Fruit fly (Drosophila melanogaster) whole organism, wandering third instar larva: Measurements from ENCODE around the gene GstT4.

Source experiments
- Abd-B ChIP-seq: fragments of >200 bp; optimal IDR thresholded peaks from 2 replicates; lab custom pipeline; 2017; ENCODE audit warnings: missing biosample characterization, missing genetic modification characterization
- CG9705 ChIP-seq: fragments of 200-800 bp; sonication (Bioruptor generic); optimal IDR thresholded peaks from 2 replicates; lab custom pipeline; 2018; ENCODE audit warnings: missing biosample characterization, mild to moderate bottlenecking, missing genetic modification characterization
- CrebA ChIP-seq: fragments of 200-800 bp; sonication (Bioruptor generic); optimal IDR thresholded peaks from 2 replicates; lab custom pipeline; 2016; ENCODE audit warnings: missing biosample characterization, mild to moderate bottlenecking, missing genetic modification characterization, borderline replicate concordance
- Dfd ChIP-seq: fragments of >200 bp; optimal IDR thresholded peaks from 2 replicates; lab custom pipeline; 2017; ENCODE audit warnings: missing biosample characterization, missing genetic modification characterization
- GATAd ChIP-seq: sonication (Bioruptor generic); optimal IDR thresholded peaks from 2 replicates; lab custom pipeline; 2016; ENCODE audit warnings: missing biosample characterization, missing genetic modification characterization
- HLH106 ChIP-seq: fragments of 200-800 bp; optimal IDR thresholded peaks from 3 replicates; lab custom pipeline; 2019; ENCODE audit warnings: missing biosample characterization, mild to moderate bottlenecking, missing genetic modification characterization, moderate library complexity
- Hnf4 ChIP-seq: fragments of 200-800 bp; sonication (Bioruptor generic); optimal IDR thresholded peaks from 2 replicates; lab custom pipeline; 2016; ENCODE audit warnings: missing biosample characterization, mild to moderate bottlenecking, missing genetic modification characterization
- Hr78 ChIP-seq: fragments of >200 bp; optimal IDR thresholded peaks from 2 replicates; lab custom pipeline; 2017; ENCODE audit warnings: missing biosample characterization, missing genetic modification characterization
- Hr83 ChIP-seq: fragments of 200-300 bp; sonication (Bioruptor generic); optimal IDR thresholded peaks from 2 replicates; lab custom pipeline; 2016; ENCODE audit warnings: missing biosample characterization, mild to moderate bottlenecking, missing genetic modification characterization, moderate library complexity; ENCODE audit not compliant: poor library complexity, severe bottlenecking
- Jra ChIP-seq: sonication (Bioruptor generic); optimal IDR thresholded peaks from 2 replicates; lab custom pipeline; 2016; ENCODE audit warnings: missing biosample characterization, missing genetic modification characterization
- Mio ChIP-seq: sonication (Bioruptor generic); optimal IDR thresholded peaks from 2 replicates; lab custom pipeline; 2016; ENCODE audit warnings: missing biosample characterization, missing genetic modification characterization
- Myc ChIP-seq: fragments of >200 bp; optimal IDR thresholded peaks from 2 replicates; lab custom pipeline; 2017
- OdsH ChIP-seq: fragments of 200-800 bp; sonication (Bioruptor generic); optimal IDR thresholded peaks from 2 replicates; lab custom pipeline; 2016; ENCODE audit warnings: missing biosample characterization, mild to moderate bottlenecking, missing genetic modification characterization
- Rel ChIP-seq, 2 experiments: fragments of 200-800 bp; sonication (Bioruptor generic) in 1 of 2; optimal IDR thresholded peaks; 2 replicates in 1 of 2; 3 replicates in 1 of 2; lab custom pipeline; 2016 to 2019; ENCODE audit warnings: mild to moderate bottlenecking in 2 of 2, missing biosample characterization in 2 of 2, missing genetic modification characterization in 2 of 2, moderate library complexity in 1 of 2
- Sp1 ChIP-seq: fragments of 200-800 bp; sonication (Bioruptor generic); optimal IDR thresholded peaks from 3 replicates; lab custom pipeline; 2019; ENCODE audit warnings: missing biosample characterization, mild to moderate bottlenecking, missing genetic modification characterization, moderate library complexity
- Vsx2 ChIP-seq: fragments of 200-300, 225-300 bp; sonication (Bioruptor generic); optimal IDR thresholded peaks from 2 replicates; lab custom pipeline; 2018; ENCODE audit warnings: missing biosample characterization, missing genetic modification characterization; ENCODE audit not compliant: partially characterized antibody
- br ChIP-seq: fragments of 200-800 bp; sonication (Bioruptor generic); optimal IDR thresholded peaks from 2 replicates; lab custom pipeline; 2016; ENCODE audit warnings: missing biosample characterization, missing genetic modification characterization
- dmrt93B ChIP-seq: fragments of 200-800 bp; sonication (Bioruptor generic); optimal IDR thresholded peaks from 2 replicates; lab custom pipeline; 2018; ENCODE audit warnings: missing biosample characterization, mild to moderate bottlenecking, missing genetic modification characterization
- dsf ChIP-seq: sonication (Bioruptor generic); optimal IDR thresholded peaks from 2 replicates; lab custom pipeline; 2016; ENCODE audit warnings: missing biosample characterization, missing genetic modification characterization, borderline replicate concordance
- ey ChIP-seq: fragments of 200-800 bp; sonication (Bioruptor generic); optimal IDR thresholded peaks from 2 replicates; lab custom pipeline; 2016; ENCODE audit warnings: missing biosample characterization, missing genetic modification characterization
- foxo ChIP-seq, 2 experiments: fragments of 200-800 bp; sonication (Bioruptor generic); optimal IDR thresholded peaks; 2 replicates in 1 of 2; 3 replicates in 1 of 2; lab custom pipeline; 2016 to 2017; ENCODE audit warnings: missing biosample characterization in 2 of 2, missing genetic modification characterization in 2 of 2
- jim ChIP-seq: fragments of 175-275, 200-325 bp; sonication (Bioruptor generic); optimal IDR thresholded peaks from 2 replicates; lab custom pipeline; 2016; ENCODE audit warnings: missing biosample characterization, mild to moderate bottlenecking, missing genetic modification characterization
- pan ChIP-seq: fragments of >200 bp; optimal IDR thresholded peaks from 2 replicates; lab custom pipeline; 2017
- psq ChIP-seq: fragments of 200-800 bp; sonication (Bioruptor generic); optimal IDR thresholded peaks from 3 replicates; lab custom pipeline; 2017; ENCODE audit warnings: missing biosample characterization, mild to moderate bottlenecking, missing genetic modification characterization, moderate library complexity
- rgr ChIP-seq: fragments of 200-800 bp; sonication (Bioruptor generic); optimal IDR thresholded peaks from 3 replicates; lab custom pipeline; 2016; ENCODE audit warnings: missing biosample characterization, mild to moderate bottlenecking, missing genetic modification characterization
- sage ChIP-seq: fragments of 200-800 bp; sonication (Bioruptor generic); optimal IDR thresholded peaks from 2 replicates; lab custom pipeline; 2016; ENCODE audit warnings: missing biosample characterization, mild to moderate bottlenecking, missing genetic modification characterization
- sv ChIP-seq: fragments of 200-800 bp; sonication (Bioruptor generic); optimal IDR thresholded peaks from 3 replicates; lab custom pipeline; 2016; ENCODE audit warnings: missing biosample characterization, missing genetic modification characterization
- tai ChIP-seq: sonication (Bioruptor generic); optimal IDR thresholded peaks from 2 replicates; lab custom pipeline; 2016; ENCODE audit warnings: missing biosample characterization, missing genetic modification characterization

The GstT4 gene

DNA sequence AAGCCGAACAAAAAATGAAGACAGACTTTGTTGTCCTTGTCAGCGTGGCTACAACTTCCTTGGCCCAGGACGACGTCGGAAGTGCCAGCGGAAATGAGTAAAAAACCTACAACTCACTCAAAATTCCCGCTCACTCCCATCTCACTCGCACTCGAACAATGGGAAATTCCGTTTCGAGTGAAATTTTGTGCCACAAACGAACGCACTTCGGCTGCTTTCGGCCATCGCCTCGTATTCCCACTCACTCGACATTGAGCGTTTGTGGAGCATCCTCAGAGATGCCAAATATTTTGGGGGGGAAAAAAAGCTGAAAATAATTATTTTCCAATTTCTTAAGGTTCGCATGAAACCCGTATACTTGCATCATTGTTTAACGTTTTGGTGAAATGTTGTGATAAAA lies 40.1 kb downstream of the GstT4 start:
- TF ChIP-seq tai (no peak), ey (GFP tag; lab: Kevin White, UChicago) (no peak), dmrt93B (GFP tag; lab: Kevin White, UChicago) (no peak), pan (lab: Kevin White, UChicago) (no peak), Hr83 (GFP tag; lab: Kevin White, UChicago) (no peak), GATAd (no peak), sage (GFP tag; lab: Kevin White, UChicago) (no peak), OdsH (no peak), jim (no peak), Myc (no peak), Abd-B (GFP tag; lab: Kevin White, UChicago) (no peak)

- TF ChIP-seq foxo (GFP tag; optimal IDR thresholded peaks at IDR 0.05; lab: Kevin White, UChicago), result no peak
- TF ChIP-seq tai, result no peak
- no peak for TF ChIP-seq HLH106 (tag; lab: Kevin White, UChicago)
- no peak for TF ChIP-seq br (GFP tag; lab: Kevin White, UChicago)
These were observed 41.1 kb downstream of the GstT4 start, which contains the start of gene Neto for dm6 chrX:13445695-13446094. TSS of gene Neto (plus strand) at chrX:13445903.

DNA sequence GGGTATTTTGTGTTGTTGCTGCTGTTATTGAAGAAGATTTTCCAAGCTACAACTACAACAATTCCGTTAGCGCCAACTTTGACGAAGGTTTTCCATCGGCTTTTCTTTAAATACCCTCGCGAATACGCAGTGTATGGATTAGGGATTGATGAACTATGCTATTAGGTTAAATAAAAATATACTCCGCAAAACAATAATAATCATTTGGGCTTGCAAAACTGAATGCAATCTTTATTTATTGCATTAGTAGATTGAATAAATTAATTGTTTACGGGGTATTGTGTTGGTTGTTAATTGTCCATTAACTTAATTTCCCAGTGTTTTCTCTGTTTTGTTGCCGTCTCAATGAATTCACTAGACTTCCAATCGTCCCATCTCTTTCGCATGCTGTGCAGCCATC lies 42.9 kb downstream of the GstT4 start:
- TF ChIP-seq jim (no peak), GATAd (no peak), Dfd (GFP tag; lab: Kevin White, UChicago) (no peak), dmrt93B (GFP tag; lab: Kevin White, UChicago) (no peak)

dm6 chrX:13450754-13451153 lies 46.2 kb downstream of the GstT4 start:
- no peak for TF ChIP-seq Jra (GFP tag; lab: Kevin White, UChicago)
- no peak for TF ChIP-seq tai
- no peak for TF ChIP-seq HLH106 (tag; lab: Kevin White, UChicago)
- no peak for TF ChIP-seq CrebA
- TF ChIP-seq Hr83 (GFP tag; lab: Kevin White, UChicago), result no peak
- TF ChIP-seq Dfd (GFP tag; lab: Kevin White, UChicago), result no peak
- no peak for TF ChIP-seq Hnf4 (GFP tag; lab: Kevin White, UChicago)
- no peak for TF ChIP-seq Hr78
- TF ChIP-seq Sp1 (GFP tag; lab: Kevin White, UChicago), result no peak
- TF ChIP-seq jim, result no peak
- no peak for TF ChIP-seq Mio
- no peak for TF ChIP-seq Vsx2 (GFP tag; lab: Kevin White, UChicago)
- TF ChIP-seq dsf (GFP tag; lab: Kevin White, UChicago), result no peak
- TF ChIP-seq Rel (GFP tag; optimal IDR thresholded peaks at IDR 0.05; lab: Kevin White, UChicago), result no peak
- TF ChIP-seq Rel (tag; optimal IDR thresholded peaks at IDR 0.05; lab: Kevin White, UChicago), result no peak
- TF ChIP-seq ey (GFP tag; lab: Kevin White, UChicago), result no peak
- TF ChIP-seq br (GFP tag; lab: Kevin White, UChicago), result no peak
- no peak for TF ChIP-seq rgr (GFP tag; lab: Kevin White, UChicago)
- no peak for TF ChIP-seq sv (GFP tag; lab: Kevin White, UChicago)
- no peak for TF ChIP-seq CG9705
- TF ChIP-seq, all 38 proteins: peak for 0

- TF ChIP-seq pan (lab: Kevin White, UChicago) (no peak), ey (GFP tag; lab: Kevin White, UChicago) (no peak), psq (no peak), GATAd (no peak), rgr (GFP tag; lab: Kevin White, UChicago) (no peak)
These were observed 53.0 kb downstream of the GstT4 start, which contains the start of gene CG34324 for dm6 chrX:13457563-13457962. TSS of gene CG34324 (minus strand) at chrX:13457663.
